Worm (Caenorhabditis elegans) whole organism, young adult: ENCODE measurements around the gene rin-1.

Experiments
- B0261.1 ChIP-seq: sonication (generic microtip); optimal IDR thresholded peaks from 2 replicates; lab custom pipeline; 2016; ENCODE audit warnings: mild to moderate bottlenecking, missing genetic modification characterization, moderate library complexity, missing compliant biosample characterization
- F33H1.4 ChIP-seq: fragments of 200-800 bp; sonication (Bioruptor generic); IDR thresholded peaks from 2 replicates; pipeline ENCODE4 v1.3.6; 2022; ENCODE audit warnings: missing genetic modification reagents, missing genetic modification characterization, missing compliant biosample characterization
- F52B5.7 ChIP-seq: sonication (generic microtip); optimal IDR thresholded peaks from 2 replicates; lab custom pipeline; 2016; ENCODE audit warnings: mild to moderate bottlenecking, missing genetic modification characterization, missing compliant biosample characterization
- F57C9.4 ChIP-seq: sonication (generic microtip); optimal IDR thresholded peaks from 2 replicates; lab custom pipeline; 2017; ENCODE audit warnings: mild to moderate bottlenecking, missing genetic modification characterization, missing compliant biosample characterization
- K11D2.4 ChIP-seq: fragments of 200-800 bp; sonication (Bioruptor generic); IDR thresholded peaks from 2 replicates; pipeline ENCODE4 v1.3.6; 2022; ENCODE audit warnings: missing genetic modification reagents, missing genetic modification characterization, missing compliant biosample characterization
- T26A5.8 ChIP-seq: sonication (generic microtip); optimal IDR thresholded peaks from 2 replicates; lab custom pipeline; 2016; ENCODE audit warnings: missing genetic modification characterization, missing compliant biosample characterization
- Y53G8AR.9 ChIP-seq: fragments of 200-800 bp; sonication (Bioruptor generic); conservative IDR thresholded peaks from 2 replicates; pipeline ENCODE4 v1.3.6; 2022; ENCODE audit warnings: missing genetic modification reagents, missing genetic modification characterization, missing compliant biosample characterization
- Y67H2A.10 ChIP-seq: fragments of 200-800 bp; sonication (Bioruptor generic); conservative IDR thresholded peaks from 2 replicates; pipeline ENCODE4 v1.3.6; 2022; ENCODE audit warnings: missing genetic modification reagents, missing genetic modification characterization, missing compliant biosample characterization
- akir-1 ChIP-seq: fragments of 200-800 bp; sonication (Bioruptor generic); optimal IDR thresholded peaks from 2 replicates; lab custom pipeline; 2018; ENCODE audit warnings: mild to moderate bottlenecking, missing genetic modification characterization, moderate library complexity, missing compliant biosample characterization
- aptf-2 ChIP-seq: fragments of 200-800 bp; sonication (Bioruptor generic); conservative IDR thresholded peaks from 2 replicates; pipeline ENCODE4 v1.3.6; 2022; ENCODE audit warnings: missing genetic modification reagents, missing genetic modification characterization, missing compliant biosample characterization
- attf-5 ChIP-seq: fragments of 200-800 bp; sonication (Bioruptor generic); optimal IDR thresholded peaks from 2 replicates; lab custom pipeline; 2018; ENCODE audit warnings: mild to moderate bottlenecking, missing genetic modification characterization, missing compliant biosample characterization
- bed-1 ChIP-seq: fragments of 200-800 bp; sonication (Bioruptor generic); IDR thresholded peaks from 2 replicates; pipeline ENCODE4 v1.3.6; 2022; ENCODE audit warnings: missing genetic modification reagents, missing genetic modification characterization, missing compliant biosample characterization
- cebp-2 ChIP-seq: fragments of 200-800 bp; sonication (Bioruptor generic); IDR thresholded peaks from 2 replicates; pipeline ENCODE4 v1.3.6; 2022; ENCODE audit warnings: missing genetic modification characterization, missing compliant biosample characterization
- ceh-91 ChIP-seq: fragments of 200-800 bp; sonication (Bioruptor generic); IDR thresholded peaks from 2 replicates; pipeline ENCODE4 v1.3.6; 2022; ENCODE audit warnings: missing genetic modification reagents, missing genetic modification characterization, missing compliant biosample characterization
- chd-7 ChIP-seq: sonication (generic microtip); optimal IDR thresholded peaks from 2 replicates; lab custom pipeline; 2016; ENCODE audit warnings: mild to moderate bottlenecking, missing genetic modification characterization, moderate library complexity, missing compliant biosample characterization
- dpff-1 ChIP-seq: sonication (generic microtip); optimal IDR thresholded peaks from 2 replicates; lab custom pipeline; 2017; ENCODE audit warnings: mild to moderate bottlenecking, missing genetic modification characterization, missing compliant biosample characterization
- efl-1 ChIP-seq: fragments of 150-350 bp; optimal IDR thresholded peaks from 2 replicates; lab custom pipeline; 2014; ENCODE audit warnings: missing biosample characterization, missing genetic modification reagents, missing genetic modification characterization
- egl-44 ChIP-seq: fragments of 200-800 bp; sonication (Bioruptor generic); IDR thresholded peaks from 2 replicates; pipeline ENCODE4 v1.3.6; 2022; ENCODE audit warnings: missing genetic modification reagents, missing genetic modification characterization, missing compliant biosample characterization
- ekl-4 ChIP-seq: fragments of 200-800 bp; sonication (Bioruptor generic); IDR thresholded peaks from 2 replicates; pipeline ENCODE4 v1.3.6; 2022; ENCODE audit warnings: missing genetic modification reagents, missing genetic modification characterization, missing compliant biosample characterization
- ets-4 ChIP-seq: fragments of 200-800 bp; sonication (Bioruptor generic); optimal IDR thresholded peaks from 2 replicates; lab custom pipeline; 2018; ENCODE audit warnings: mild to moderate bottlenecking, missing genetic modification characterization, missing compliant biosample characterization
- lin-35 ChIP-seq, 3 experiments: fragments of 150-350 bp in 2 of 3; sonication (generic microtip) in 1 of 3; optimal IDR thresholded peaks; 2 replicates each; lab custom pipeline; 2014 to 2018; ENCODE audit warnings: missing biosample characterization in 3 of 3, missing genetic modification characterization in 3 of 3, missing genetic modification reagents in 3 of 3
- lsl-1 ChIP-seq: fragments of 200-800 bp; sonication (Bioruptor generic); optimal IDR thresholded peaks from 2 replicates; lab custom pipeline; 2018; ENCODE audit warnings: mild to moderate bottlenecking, missing genetic modification characterization, moderate library complexity, missing compliant biosample characterization
- lsy-27 ChIP-seq: sonication (generic microtip); optimal IDR thresholded peaks from 2 replicates; lab custom pipeline; 2017; ENCODE audit warnings: missing genetic modification characterization, mild to moderate bottlenecking, missing compliant biosample characterization, antibody characterized with exemption, missing genotype, borderline replicate concordance; ENCODE audit not compliant: insufficient read depth
- madf-10 ChIP-seq: sonication (generic microtip); optimal IDR thresholded peaks from 2 replicates; lab custom pipeline; 2016; ENCODE audit warnings: mild to moderate bottlenecking, missing genetic modification characterization, missing compliant biosample characterization
- madf-6 ChIP-seq: fragments of 200-800 bp; sonication (Bioruptor generic); IDR thresholded peaks from 2 replicates; pipeline ENCODE4 v1.3.6; 2022; ENCODE audit warnings: missing genetic modification reagents, missing genetic modification characterization, missing compliant biosample characterization
- madf-8 ChIP-seq: fragments of 200-800 bp; sonication (Bioruptor generic); conservative IDR thresholded peaks from 2 replicates; pipeline ENCODE4 v1.3.6; 2022; ENCODE audit warnings: missing genetic modification reagents, missing genetic modification characterization, missing compliant biosample characterization
- nfyb-1 ChIP-seq: fragments of 200-800 bp; sonication (Bioruptor generic); IDR thresholded peaks from 2 replicates; pipeline ENCODE4 v1.3.6; 2022; ENCODE audit warnings: missing genetic modification reagents, missing genetic modification characterization, missing compliant biosample characterization
- sdz-38 ChIP-seq: sonication (generic microtip); optimal IDR thresholded peaks from 2 replicates; lab custom pipeline; 2016; ENCODE audit warnings: missing genotype, missing genetic modification characterization, missing compliant biosample characterization
- snpc-3.4 ChIP-seq: sonication (generic microtip); optimal IDR thresholded peaks from 2 replicates; lab custom pipeline; 2017; ENCODE audit warnings: missing genetic modification characterization, mild to moderate bottlenecking, missing compliant biosample characterization, antibody characterized with exemption, moderate library complexity, missing genotype, missing genetic modification reagents
- snpc-4 ChIP-seq, 5 experiments: fragments of 150-350 bp in 1 of 5; sonication (generic microtip) in 4 of 5; optimal IDR thresholded peaks; 2 replicates each; lab custom pipeline; 2014 to 2018; ENCODE audit warnings: missing genetic modification characterization in 5 of 5, missing biosample characterization in 3 of 5, antibody characterized with exemption in 2 of 5, mild to moderate bottlenecking in 2 of 5, missing compliant biosample characterization in 2 of 5, missing genotype in 2 of 5, moderate library complexity in 2 of 5, missing genetic modification reagents in 1 of 5
- sptf-2 ChIP-seq: fragments of 200-800 bp; sonication (Bioruptor generic); optimal IDR thresholded peaks from 2 replicates; lab custom pipeline; 2018; ENCODE audit warnings: mild to moderate bottlenecking, missing genetic modification characterization, missing compliant biosample characterization
- tbp1 ChIP-seq: fragments of 200-800 bp; sonication (Bioruptor generic); optimal IDR thresholded peaks from 2 replicates; lab custom pipeline; 2018; ENCODE audit warnings: mild to moderate bottlenecking, missing genetic modification characterization, missing compliant biosample characterization
- tbx-9 ChIP-seq: sonication (generic microtip); optimal IDR thresholded peaks from 2 replicates; lab custom pipeline; 2016; ENCODE audit warnings: borderline replicate concordance, missing genetic modification characterization, inconsistent platforms, missing compliant biosample characterization
- unc-130 ChIP-seq: sonication (generic microtip); optimal IDR thresholded peaks from 2 replicates; lab custom pipeline; 2016; ENCODE audit warnings: missing genetic modification reagents, missing genetic modification characterization, missing compliant biosample characterization

rin-1 gene

DNA sequence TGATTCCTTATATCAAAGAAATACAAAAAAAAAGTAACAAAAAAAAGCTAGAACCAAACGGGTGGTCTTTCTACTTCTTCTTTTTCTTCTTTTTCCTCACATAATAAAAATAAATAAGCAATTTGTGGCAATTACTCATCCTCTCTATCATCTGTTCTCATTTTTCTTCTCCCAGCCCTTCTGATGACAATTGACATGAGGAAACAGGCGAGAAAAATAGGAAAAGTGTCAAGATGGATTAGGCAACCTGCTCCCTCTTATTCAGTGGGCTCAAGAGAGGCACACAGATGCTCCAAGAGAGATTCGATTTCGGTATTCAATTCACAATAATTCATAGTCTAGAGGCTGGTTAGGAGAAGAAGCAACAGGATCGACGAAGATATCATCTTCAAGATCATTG, 24.6 kb downstream of the rin-1 start:
- TF ChIP-seq Y67H2A.10 (GFP tag; lab: Robert Waterston, UW) (no peak), K11D2.4 (no peak), efl-1 (GFP tag; lab: Kevin White, UChicago) (no peak), ets-4 (GFP tag; lab: Kevin White, UChicago) (no peak), Y53G8AR.9 (GFP tag; lab: Robert Waterston, UW) (no peak), lsl-1 (no peak), F33H1.4 (GFP tag; lab: Robert Waterston, UW) (no peak), madf-6 (GFP tag; lab: Robert Waterston, UW) (no peak), snpc-4 (GFP tag; optimal IDR thresholded peaks at IDR 0.05; lab: Kevin White, UChicago) (no peak), snpc-4 (tag; optimal IDR thresholded peaks at IDR 0.05; lab: Kevin White, UChicago) (no peak), ceh-91 (GFP tag; lab: Robert Waterston, UW) (no peak), B0261.1 (tag; lab: Kevin White, UChicago) (no peak), lsy-27 (tag; lab: Kevin White, UChicago) (no peak), F52B5.7 (tag; lab: Kevin White, UChicago) (no peak), tbx-9 (tag; lab: Kevin White, UChicago) (no peak), aptf-2 (GFP tag; lab: Robert Waterston, UW) (no peak), snpc-3.4 (no peak), chd-7 (tag; lab: Kevin White, UChicago) (no peak), madf-8 (GFP tag; lab: Robert Waterston, UW) (no peak), akir-1 (GFP tag; lab: Kevin White, UChicago) (no peak)

DNA sequence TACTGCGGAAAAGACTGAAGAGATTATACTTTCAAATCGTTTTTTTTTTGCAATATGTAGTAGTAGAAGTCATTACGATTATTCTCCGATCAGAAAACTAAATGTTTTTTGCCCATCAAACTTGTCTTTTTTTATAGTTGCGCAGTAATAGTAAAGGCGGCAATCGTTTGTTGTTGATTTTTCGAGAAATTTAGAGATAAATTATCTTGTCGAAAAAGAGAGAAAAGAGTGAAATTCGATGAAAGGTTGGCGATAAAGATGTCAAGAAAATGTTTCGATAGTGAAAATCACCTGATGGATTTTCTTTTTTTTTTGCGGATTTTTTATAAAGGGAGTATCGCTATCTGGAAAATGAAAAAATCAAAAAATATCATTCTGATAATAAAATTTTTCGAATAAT, 26.9 kb downstream of the rin-1 start:
- TF ChIP-seq lin-35 (GFP tag; optimal IDR thresholded peaks at IDR 0.05; lab: Kevin White, UChicago) (no peak), attf-5 (GFP tag; lab: Kevin White, UChicago) (no peak), F57C9.4 (tag; lab: Kevin White, UChicago) (no peak), tbp1 (GFP tag; lab: Kevin White, UChicago) (no peak), madf-10 (no peak), lsy-27 (tag; lab: Kevin White, UChicago) (no peak), sdz-38 (tag; lab: Kevin White, UChicago) (no peak), T26A5.8 (tag; lab: Kevin White, UChicago) (no peak), nfyb-1 (no peak), ekl-4 (no peak), sptf-2 (no peak), egl-44 (GFP tag; lab: Robert Waterston, UW) (no peak), bed-1 (GFP tag; lab: Robert Waterston, UW) (no peak), ets-4 (GFP tag; lab: Kevin White, UChicago) (no peak), K11D2.4 (no peak), unc-130 (no peak), dpff-1 (no peak)

DNA sequence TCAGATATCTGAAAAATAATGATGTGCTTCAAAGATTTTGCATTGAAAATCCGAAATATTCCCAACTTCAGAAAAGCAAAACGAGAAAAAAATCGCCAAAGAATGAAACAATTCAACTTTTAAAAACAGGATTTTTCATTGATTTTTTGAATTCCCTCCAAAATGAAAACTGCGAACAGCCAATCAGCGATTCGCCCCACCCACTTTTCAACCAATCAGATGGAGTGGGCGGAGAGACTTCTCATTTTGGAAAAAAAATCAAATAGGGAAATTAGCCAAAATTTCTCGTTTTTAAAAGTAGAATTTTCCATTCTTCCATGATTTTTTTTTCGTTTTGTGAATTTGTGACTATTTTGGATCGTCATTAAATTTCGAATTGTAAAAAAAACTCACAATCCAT, 30.6 kb downstream of the rin-1 start:
- TF ChIP-seq nfyb-1, result peak; percentile 67; the same call in 1 of the 2 replicates
- TF ChIP-seq cebp-2 (GFP tag; lab: Robert Waterston, UW), result no peak
